Worm (Caenorhabditis elegans): ENCODE data around the gene srx-48.

Gene srx-48

ce11 chrV:15318638-15319037, 15.1 kb upstream of the srx-48 start, which contains the start of gene nhr-291:
Gene nhr-291, plus strand, starts transcription at chrV:15318961.
- TF ChIP-seq sea-1 (GFP tag; conservative IDR thresholded peaks at IDR 0.05): no peak
- TF ChIP-seq ceh-13 (GFP tag; optimal IDR thresholded peaks at IDR 0.05): no peak
- no peak for TF ChIP-seq pes-1 (GFP tag; IDR thresholded peaks at IDR 0.05)
- no peak for TF ChIP-seq hmbx-1 (tag; optimal IDR thresholded peaks at IDR 0.05)

- TF ChIP-seq scrt-1 (GFP tag; IDR thresholded peaks at IDR 0.05) (no peak), ama-1 (optimal IDR thresholded peaks at IDR 0.05) (no peak), tbx-37 (GFP tag; conservative IDR thresholded peaks at IDR 0.05) (no peak)
These were observed 12.5 kb upstream of the srx-48 start, which contains the start of the genes srt-22 and nhr-246 for ce11 chrV:15315827-15316527. Gene srt-22, minus strand, starts transcription at chrV:15315927. Gene nhr-246, plus strand, starts transcription at chrV:15316477.

- TF ChIP-seq hnd-1 (tag; optimal IDR thresholded peaks at IDR 0.05) (no peak), ceh-13 (GFP tag; optimal IDR thresholded peaks at IDR 0.05) (no peak), hmg-4 (GFP tag; optimal IDR thresholded peaks at IDR 0.05) (no peak), flt-1 (GFP tag; IDR thresholded peaks at IDR 0.05) (no peak), scrt-1 (GFP tag; IDR thresholded peaks at IDR 0.05) (no peak), hmbx-1 (tag; optimal IDR thresholded peaks at IDR 0.05) (no peak), tbx-11 (GFP tag; IDR thresholded peaks at IDR 0.05) (no peak), F13C5.2 (tag; optimal IDR thresholded peaks at IDR 0.05) (no peak), B0310.2 (tag; optimal IDR thresholded peaks at IDR 0.05) (no peak), tbx-37 (GFP tag; conservative IDR thresholded peaks at IDR 0.05) (no peak), ets-7 (tag; optimal IDR thresholded peaks at IDR 0.05) (no peak), sea-1 (GFP tag; conservative IDR thresholded peaks at IDR 0.05) (no peak), ama-1 (optimal IDR thresholded peaks at IDR 0.05) (no peak)
These were observed 10.0 kb upstream of the srx-48 start for ce11 chrV:15313529-15313928.

- no peak for TF ChIP-seq F13C5.2 (tag; optimal IDR thresholded peaks at IDR 0.05)
- TF ChIP-seq flt-1 (GFP tag; IDR thresholded peaks at IDR 0.05): no peak
- TF ChIP-seq pes-1 (GFP tag; IDR thresholded peaks at IDR 0.05): no peak
- TF ChIP-seq tbx-11 (GFP tag; IDR thresholded peaks at IDR 0.05): no peak
- TF ChIP-seq hmg-4 (GFP tag; optimal IDR thresholded peaks at IDR 0.05): no peak
- TF ChIP-seq ceh-36 (tag; optimal IDR thresholded peaks at IDR 0.05): no peak
- no peak for TF ChIP-seq hnd-1 (tag; optimal IDR thresholded peaks at IDR 0.05)
- TF ChIP-seq ceh-13 (GFP tag; optimal IDR thresholded peaks at IDR 0.05): no peak
- TF ChIP-seq tra-4 (tag; optimal IDR thresholded peaks at IDR 0.05): no peak
- no peak for TF ChIP-seq hmbx-1 (tag; optimal IDR thresholded peaks at IDR 0.05)
- no peak for TF ChIP-seq tbx-37 (GFP tag; conservative IDR thresholded peaks at IDR 0.05)
- no peak for TF ChIP-seq ets-7 (tag; optimal IDR thresholded peaks at IDR 0.05)
- no peak for TF ChIP-seq sea-1 (GFP tag; conservative IDR thresholded peaks at IDR 0.05)
- TF ChIP-seq scrt-1 (GFP tag; IDR thresholded peaks at IDR 0.05): no peak
These were observed 7.3 kb upstream of the srx-48 start, which contains the start of gene irld-62 for ce11 chrV:15310780-15311179. Gene irld-62, plus strand, starts transcription at chrV:15311080.

ce11 chrV:15309011-15309410, 5.5 kb upstream of the srx-48 start, which contains the start of gene srz-10:
Gene srz-10, minus strand, starts transcription at chrV:15309098.
- no peak for TF ChIP-seq hnd-1 (tag; optimal IDR thresholded peaks at IDR 0.05)
- no peak for TF ChIP-seq ceh-13 (GFP tag; optimal IDR thresholded peaks at IDR 0.05)
- TF ChIP-seq sea-1 (GFP tag; conservative IDR thresholded peaks at IDR 0.05): no peak

ce11 chrV:15306745-15307144, 3.2 kb upstream of the srx-48 start, which contains the start of gene T26H8.4:
Gene T26H8.4, minus strand, starts transcription at chrV:15306845.
- no peak for TF ChIP-seq tbx-37 (GFP tag; conservative IDR thresholded peaks at IDR 0.05)
- TF ChIP-seq hmbx-1 (tag; optimal IDR thresholded peaks at IDR 0.05): no peak
- TF ChIP-seq tbx-11 (GFP tag; IDR thresholded peaks at IDR 0.05): no peak
- no peak for TF ChIP-seq sea-1 (GFP tag; conservative IDR thresholded peaks at IDR 0.05)
- TF ChIP-seq hmg-4 (GFP tag; optimal IDR thresholded peaks at IDR 0.05): no peak
- TF ChIP-seq pes-1 (GFP tag; IDR thresholded peaks at IDR 0.05): no peak
- TF ChIP-seq scrt-1 (GFP tag; IDR thresholded peaks at IDR 0.05): no peak
- TF ChIP-seq B0310.2 (tag; optimal IDR thresholded peaks at IDR 0.05): no peak
- no peak for TF ChIP-seq ceh-36 (tag; optimal IDR thresholded peaks at IDR 0.05)
- TF ChIP-seq flt-1 (GFP tag; IDR thresholded peaks at IDR 0.05): no peak
- no peak for TF ChIP-seq ama-1 (optimal IDR thresholded peaks at IDR 0.05)

- TF ChIP-seq pes-1 (GFP tag; IDR thresholded peaks at IDR 0.05): no peak
- no peak for TF ChIP-seq tbx-37 (GFP tag; conservative IDR thresholded peaks at IDR 0.05)
- no peak for TF ChIP-seq B0310.2 (tag; optimal IDR thresholded peaks at IDR 0.05)
- TF ChIP-seq ama-1 (optimal IDR thresholded peaks at IDR 0.05): no peak
- TF ChIP-seq flt-1 (GFP tag; IDR thresholded peaks at IDR 0.05): no peak
- TF ChIP-seq sea-1 (GFP tag; conservative IDR thresholded peaks at IDR 0.05): no peak
- no peak for TF ChIP-seq hnd-1 (tag; optimal IDR thresholded peaks at IDR 0.05)
- no peak for TF ChIP-seq tra-4 (tag; optimal IDR thresholded peaks at IDR 0.05)
- no peak for TF ChIP-seq ceh-36 (tag; optimal IDR thresholded peaks at IDR 0.05)
These were observed 2.0 kb upstream of the srx-48 start, which contains the start of gene T26H8.5 for ce11 chrV:15305502-15305901. Gene T26H8.5, minus strand, starts transcription at chrV:15305602.

ce11 chrV:15298597-15298996, 4.9 kb downstream of the srx-48 start, which contains the start of gene cpr-3:
Gene cpr-3, minus strand, starts transcription at chrV:15298700.
- TF ChIP-seq ceh-36 (tag; optimal IDR thresholded peaks at IDR 0.05) (no peak), B0310.2 (tag; optimal IDR thresholded peaks at IDR 0.05) (no peak), F13C5.2 (tag; optimal IDR thresholded peaks at IDR 0.05) (no peak), sea-1 (GFP tag; conservative IDR thresholded peaks at IDR 0.05) (no peak), ets-7 (tag; optimal IDR thresholded peaks at IDR 0.05) (no peak), tra-4 (tag; optimal IDR thresholded peaks at IDR 0.05) (no peak), hnd-1 (tag; optimal IDR thresholded peaks at IDR 0.05) (no peak), flt-1 (GFP tag; IDR thresholded peaks at IDR 0.05) (no peak), pes-1 (GFP tag; IDR thresholded peaks at IDR 0.05) (no peak), hmbx-1 (tag; optimal IDR thresholded peaks at IDR 0.05) (no peak), aly-1 (tag; optimal IDR thresholded peaks at IDR 0.05) (no peak)

Data from whole organism, early embryonic.